Worm (Caenorhabditis elegans) whole organism, mixed stage, embryonic: ENCODE results near the gene ctl-2.

Experiments
- elt-1 ChIP-seq: sonication (generic microtip); optimal IDR thresholded peaks from 2 replicates; lab custom pipeline; 2017; ENCODE audit warnings: missing genetic modification characterization, mild to moderate bottlenecking, missing compliant biosample characterization, antibody characterized with exemption, moderate library complexity, borderline replicate concordance; ENCODE audit not compliant: insufficient read depth
- elt-3 ChIP-seq: fragments of 150-350 bp; optimal IDR thresholded peaks from 2 replicates; lab custom pipeline; 2014; ENCODE audit warnings: missing biosample characterization, missing genetic modification characterization
- lsy-2 ChIP-seq: fragments of 150-350 bp; optimal IDR thresholded peaks from 2 replicates; lab custom pipeline; 2014; ENCODE audit warnings: missing biosample characterization, missing genetic modification characterization
- nhr-237 ChIP-seq: fragments of 150-350 bp; optimal IDR thresholded peaks from 2 replicates; lab custom pipeline; 2014; ENCODE audit warnings: missing biosample characterization, missing genetic modification characterization
- nhr-28 ChIP-seq: fragments of 150-350 bp; optimal IDR thresholded peaks from 2 replicates; lab custom pipeline; 2014; ENCODE audit warnings: missing biosample characterization, missing genetic modification characterization
- pha-4 ChIP-seq: fragments of 150-350 bp; optimal IDR thresholded peaks from 2 replicates; lab custom pipeline; 2018; ENCODE audit warnings: missing biosample characterization, missing genetic modification reagents, missing genetic modification characterization
- snpc-4 ChIP-seq: fragments of 150-350 bp; optimal IDR thresholded peaks from 2 replicates; lab custom pipeline; 2014; ENCODE audit warnings: missing biosample characterization, missing genetic modification characterization
- unc-62 ChIP-seq: fragments of 150-350 bp; optimal IDR thresholded peaks from 2 replicates; lab custom pipeline; 2014; ENCODE audit warnings: missing biosample characterization, missing genetic modification reagents, missing genetic modification characterization
- ztf-11 ChIP-seq: fragments of 150-350 bp; optimal IDR thresholded peaks from 2 replicates; lab custom pipeline; 2014; ENCODE audit warnings: missing biosample characterization, missing genetic modification characterization

DNA sequence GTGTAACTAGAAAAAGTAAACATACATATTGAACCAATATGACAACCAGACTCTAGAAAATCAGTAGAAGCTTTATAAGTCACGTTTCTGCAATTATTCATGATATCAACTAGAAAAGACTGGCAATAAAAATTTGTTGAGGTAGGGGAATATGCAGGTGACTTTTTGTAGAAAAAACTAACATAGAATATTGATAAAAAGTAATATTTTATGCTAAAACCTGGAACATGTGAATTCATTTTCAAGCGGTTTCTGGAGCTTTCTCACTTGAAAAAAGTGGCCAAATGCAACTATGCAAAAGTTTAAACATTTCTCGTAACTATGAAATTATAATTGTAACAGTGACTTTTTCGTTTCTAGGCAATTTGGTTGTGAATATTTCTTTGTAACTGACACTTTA is 12.9 kb downstream of the ctl-2 start, which contains the start of gene srh-42:
- TF ChIP-seq elt-3 (tag; lab: Kevin White, UChicago) = no peak
- TF ChIP-seq snpc-4 = no peak
- TF ChIP-seq pha-4 = no peak
- no peak for TF ChIP-seq elt-1
- TF ChIP-seq unc-62 = no peak
- TF ChIP-seq nhr-28 (tag; lab: Kevin White, UChicago) = no peak
- no peak for TF ChIP-seq lsy-2 (tag; lab: Kevin White, UChicago)
- TF ChIP-seq ztf-11 = no peak
- TF ChIP-seq nhr-237 = no peak
